Fruit fly (Drosophila melanogaster) whole organism: ENCODE measurements around the gene CG42322.

ENCODE experiments used
- CG8478 ChIP-seq: fragments of >200 bp; optimal IDR thresholded peaks from 2 replicates; lab custom pipeline; 2018; ENCODE audit warnings: inconsistent platforms
- Dll ChIP-seq: fragments of >200 bp; optimal IDR thresholded peaks from 2 replicates; lab custom pipeline; 2017
- EcR ChIP-seq, 2 experiments: fragments of >200 bp; optimal IDR thresholded peaks; 2 replicates each; lab custom pipeline; 2017; ENCODE audit warnings: missing biosample characterization in 2 of 2, missing genetic modification characterization in 2 of 2, missing genetic modification reagents in 2 of 2
- pan ChIP-seq: fragments of >200 bp; optimal IDR thresholded peaks from 2 replicates; lab custom pipeline; 2017
- psq ChIP-seq: fragments of >200 bp; optimal IDR thresholded peaks from 2 replicates; lab custom pipeline; 2017
- usp ChIP-seq: fragments of >200 bp; optimal IDR thresholded peaks from 2 replicates; lab custom pipeline; 2017; ENCODE audit warnings: missing biosample characterization, missing genetic modification characterization, mixed read lengths

The CG42322 gene

dm6 chr3R:20756429-20756828 is 16.5 kb downstream of the CG42322 start, which contains the start of gene Syp:
Gene Syp (plus strand): TSS chr3R:20756729.
- TF ChIP-seq Dll (lab: Kevin White, UChicago) (no peak), pan (lab: Kevin White, UChicago) (no peak)

dm6 chr3R:20762175-20762795 is 22.4 kb downstream of the CG42322 start, which contains the start of gene CG31195:
Gene CG31195 (minus strand): TSS chr3R:20762369.
- TF ChIP-seq CG8478 (lab: Kevin White, UChicago) (no peak), EcR (GFP tag; optimal IDR thresholded peaks at IDR 0.05; lab: Kevin White, UChicago) (no peak)

- TF ChIP-seq EcR (GFP tag; optimal IDR thresholded peaks at IDR 0.05; lab: Kevin White, UChicago) (no peak), usp (GFP tag; lab: Kevin White, UChicago) (no peak), pan (lab: Kevin White, UChicago) (no peak), Dll (lab: Kevin White, UChicago) (no peak), CG8478 (lab: Kevin White, UChicago) (no peak), psq (lab: Kevin White, UChicago) (no peak)
These were observed 24.1 kb downstream of the CG42322 start for dm6 chr3R:20764058-20764457.

dm6 chr3R:20765302-20766155 is 25.6 kb downstream of the CG42322 start:
- TF ChIP-seq Dll (lab: Kevin White, UChicago) (no peak), usp (GFP tag; lab: Kevin White, UChicago) (no peak), pan (lab: Kevin White, UChicago) (no peak), CG8478 (lab: Kevin White, UChicago) (no peak), EcR (GFP tag; optimal IDR thresholded peaks at IDR 0.05; lab: Kevin White, UChicago) (peak; percentile 88 to 90), psq (lab: Kevin White, UChicago) (no peak)

dm6 chr3R:20766156-20766486 is 26.2 kb downstream of the CG42322 start:
- TF ChIP-seq pan (lab: Kevin White, UChicago) = no peak
- no peak for TF ChIP-seq EcR (GFP tag; optimal IDR thresholded peaks at IDR 0.05; lab: Kevin White, UChicago)
- TF ChIP-seq CG8478 (lab: Kevin White, UChicago) = no peak
- no peak for TF ChIP-seq Dll (lab: Kevin White, UChicago)
- TF ChIP-seq psq (lab: Kevin White, UChicago) = no peak
- TF ChIP-seq usp (GFP tag; lab: Kevin White, UChicago) = no peak

dm6 chr3R:20772543-20772942 is 32.6 kb downstream of the CG42322 start, which contains the start of gene Takl1:
Gene Takl1 (minus strand): TSS chr3R:20772601.
- TF ChIP-seq CG8478 (lab: Kevin White, UChicago) = no peak
- TF ChIP-seq EcR (GFP tag; optimal IDR thresholded peaks at IDR 0.05; lab: Kevin White, UChicago) = no peak
- no peak for TF ChIP-seq psq (lab: Kevin White, UChicago)
- TF ChIP-seq pan (lab: Kevin White, UChicago) = no peak
- TF ChIP-seq usp (GFP tag; lab: Kevin White, UChicago) = no peak
- TF ChIP-seq Dll (lab: Kevin White, UChicago) = no peak

DNA sequence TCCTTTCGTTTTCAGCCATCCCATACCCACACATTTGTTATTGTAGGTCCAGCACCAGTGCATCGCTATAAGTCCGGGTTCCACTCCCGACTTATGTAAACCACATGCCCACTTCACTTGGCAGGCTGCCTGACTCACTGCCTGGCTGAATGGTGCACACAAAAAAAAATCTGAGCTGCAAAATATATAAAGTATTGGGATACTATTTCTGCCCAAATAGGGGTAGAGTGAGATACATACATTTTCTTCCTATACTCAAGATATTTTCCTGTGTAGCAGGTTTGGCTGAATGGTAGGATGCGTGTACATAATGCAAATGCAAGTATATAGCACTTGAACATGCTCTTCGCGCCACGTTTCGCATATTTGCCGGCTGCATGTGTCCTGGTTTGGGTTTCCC is 33.3 kb downstream of the CG42322 start:
- no peak for TF ChIP-seq pan (lab: Kevin White, UChicago)
- TF ChIP-seq EcR (GFP tag; optimal IDR thresholded peaks at IDR 0.05; lab: Kevin White, UChicago) = no peak
- no peak for TF ChIP-seq psq (lab: Kevin White, UChicago)
- no peak for TF ChIP-seq Dll (lab: Kevin White, UChicago)
- no peak for TF ChIP-seq CG8478 (lab: Kevin White, UChicago)
- TF ChIP-seq usp (GFP tag; lab: Kevin White, UChicago) = no peak

dm6 chr3R:20774125-20774524 is 34.2 kb downstream of the CG42322 start:
- TF ChIP-seq pan (lab: Kevin White, UChicago) = no peak
- TF ChIP-seq CG8478 (lab: Kevin White, UChicago) = no peak
- no peak for TF ChIP-seq usp (GFP tag; lab: Kevin White, UChicago)
- TF ChIP-seq Dll (lab: Kevin White, UChicago) = no peak
- TF ChIP-seq psq (lab: Kevin White, UChicago) = no peak
- no peak for TF ChIP-seq EcR (GFP tag; optimal IDR thresholded peaks at IDR 0.05; lab: Kevin White, UChicago)

DNA sequence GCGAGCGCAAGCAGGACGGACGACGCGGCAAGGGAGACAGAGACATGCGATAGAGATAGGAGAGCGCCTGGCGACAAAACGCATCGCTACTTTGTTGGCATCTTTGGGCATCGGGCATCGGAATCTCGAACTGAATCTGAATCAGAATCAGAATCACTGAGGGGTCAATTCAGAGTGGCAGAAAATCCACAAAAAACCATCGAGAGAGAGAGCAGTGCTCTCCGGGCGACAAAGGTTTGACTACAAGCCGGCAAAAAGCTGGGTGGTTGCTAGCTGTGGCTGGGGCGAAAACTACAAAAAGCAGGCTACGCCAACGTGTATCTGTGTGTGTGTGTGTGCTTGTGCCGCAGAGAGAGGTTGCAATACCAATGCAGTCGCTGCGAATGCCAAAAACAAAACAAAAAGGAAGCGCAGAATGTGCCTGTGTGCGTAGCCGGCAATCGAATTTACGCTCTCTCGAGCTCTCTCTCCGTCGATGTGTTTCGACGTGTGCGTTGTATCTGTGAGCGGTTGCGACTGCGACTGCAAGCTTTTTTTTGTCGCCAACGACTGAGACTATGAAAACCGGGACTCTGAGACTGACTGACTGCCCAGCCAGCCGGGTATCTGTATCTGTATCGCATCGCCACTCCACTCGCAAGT is 38.5 kb downstream of the CG42322 start:
- TF ChIP-seq psq (lab: Kevin White, UChicago) (no peak), CG8478 (lab: Kevin White, UChicago) (peak; percentile 2), Dll (lab: Kevin White, UChicago) (peak; percentile 89), EcR (GFP tag; optimal IDR thresholded peaks at IDR 0.05; lab: Kevin White, UChicago) (peak in 1 of 2 experiments; percentile 58), usp (GFP tag; lab: Kevin White, UChicago) (no peak)

- TF ChIP-seq CG8478 (lab: Kevin White, UChicago) (no peak), pan (lab: Kevin White, UChicago) (no peak), usp (GFP tag; lab: Kevin White, UChicago) (no peak), EcR (GFP tag; optimal IDR thresholded peaks at IDR 0.05; lab: Kevin White, UChicago) (no peak), psq (lab: Kevin White, UChicago) (no peak), Dll (lab: Kevin White, UChicago) (no peak)
These were observed 39.6 kb downstream of the CG42322 start for dm6 chr3R:20779545-20779944.

- TF ChIP-seq Dll (lab: Kevin White, UChicago) (peak; percentile 40), psq (lab: Kevin White, UChicago) (no peak), CG8478 (lab: Kevin White, UChicago) (no peak)
These were observed 40.1 kb downstream of the CG42322 start for dm6 chr3R:20779969-20780368.
